Worm (Caenorhabditis elegans) whole organism, young adult: ENCODE results near the gene K06H7.1.

ENCODE experiments used
- F23B12.7 ChIP-seq: sonication (generic microtip); optimal IDR thresholded peaks from 2 replicates; lab custom pipeline; 2017; ENCODE audit warnings: missing genetic modification characterization, mild to moderate bottlenecking, missing compliant biosample characterization, antibody characterized with exemption, moderate library complexity; ENCODE audit not compliant: insufficient read depth
- F49E8.2 ChIP-seq: sonication (generic microtip); optimal IDR thresholded peaks from 3 replicates; lab custom pipeline; 2017; ENCODE audit warnings: missing genetic modification characterization, mild to moderate bottlenecking, missing compliant biosample characterization, antibody characterized with exemption, moderate library complexity; ENCODE audit not compliant: insufficient read depth
- F55B11.4 ChIP-seq: sonication (generic microtip); optimal IDR thresholded peaks from 2 replicates; lab custom pipeline; 2016; ENCODE audit warnings: missing compliant biosample characterization, missing genetic modification characterization, borderline replicate concordance; ENCODE audit not compliant: insufficient read depth
- F57A8.1 ChIP-seq: fragments of 200-800 bp; sonication (Bioruptor generic); optimal IDR thresholded peaks from 2 replicates; lab custom pipeline; 2018; ENCODE audit warnings: mild to moderate bottlenecking, missing genetic modification characterization, moderate library complexity, missing compliant biosample characterization
- K12H6.12 ChIP-seq: fragments of 200-800 bp; sonication (Bioruptor generic); optimal IDR thresholded peaks from 2 replicates; lab custom pipeline; 2018; ENCODE audit warnings: mild to moderate bottlenecking, missing genetic modification characterization, missing compliant biosample characterization
- Y53G8AR.9 ChIP-seq: fragments of 200-800 bp; sonication (Bioruptor generic); conservative IDR thresholded peaks from 2 replicates; pipeline ENCODE4 v1.3.6; 2022; ENCODE audit warnings: missing genetic modification reagents, missing genetic modification characterization, missing compliant biosample characterization
- Y56A3A.18 ChIP-seq: fragments of 200-800 bp; sonication (Bioruptor generic); IDR thresholded peaks from 2 replicates; pipeline ENCODE4 v1.3.6; 2022; ENCODE audit warnings: missing genetic modification reagents, missing genetic modification characterization, missing compliant biosample characterization
- akir-1 ChIP-seq: fragments of 200-800 bp; sonication (Bioruptor generic); optimal IDR thresholded peaks from 2 replicates; lab custom pipeline; 2018; ENCODE audit warnings: mild to moderate bottlenecking, missing genetic modification characterization, moderate library complexity, missing compliant biosample characterization
- ama-1 ChIP-seq, 3 experiments: fragments of 150-350 bp in 1 of 3; sonication (generic microtip) in 2 of 3; optimal IDR thresholded peaks; 2 replicates each; lab custom pipeline; 2014 to 2018; ENCODE audit warnings: missing biosample characterization in 2 of 3, missing genetic modification characterization in 2 of 3, missing genetic modification reagents in 2 of 3
- attf-5 ChIP-seq: fragments of 200-800 bp; sonication (Bioruptor generic); optimal IDR thresholded peaks from 2 replicates; lab custom pipeline; 2018; ENCODE audit warnings: mild to moderate bottlenecking, missing genetic modification characterization, missing compliant biosample characterization
- cebp-2 ChIP-seq: fragments of 200-800 bp; sonication (Bioruptor generic); IDR thresholded peaks from 2 replicates; pipeline ENCODE4 v1.3.6; 2022; ENCODE audit warnings: missing genetic modification characterization, missing compliant biosample characterization
- ceh-40 ChIP-seq: fragments of 200-800 bp; sonication (Bioruptor generic); IDR thresholded peaks from 2 replicates; pipeline ENCODE4 v1.3.6; 2022; ENCODE audit warnings: missing genetic modification characterization, missing compliant biosample characterization
- ceh-58 ChIP-seq: fragments of 200-800 bp; sonication (Bioruptor generic); IDR thresholded peaks from 2 replicates; pipeline ENCODE4 v1.3.6; 2022; ENCODE audit warnings: missing genetic modification characterization, missing compliant biosample characterization
- die-1 ChIP-seq: sonication (generic microtip); optimal IDR thresholded peaks from 2 replicates; lab custom pipeline; 2016; ENCODE audit warnings: missing genotype, mild to moderate bottlenecking, missing genetic modification characterization, missing compliant biosample characterization
- dox-1 ChIP-seq: fragments of 200-800 bp; sonication (Bioruptor generic); IDR thresholded peaks from 2 replicates; pipeline ENCODE4 v1.3.6; 2022; ENCODE audit warnings: missing genetic modification reagents, missing genetic modification characterization, missing compliant biosample characterization
- egl-18 ChIP-seq: fragments of 200-800 bp; sonication (Bioruptor generic); IDR thresholded peaks from 2 replicates; pipeline ENCODE4 v1.3.6; 2022; ENCODE audit warnings: missing genetic modification reagents, missing genetic modification characterization, missing compliant biosample characterization
- egl-44 ChIP-seq: fragments of 200-800 bp; sonication (Bioruptor generic); IDR thresholded peaks from 2 replicates; pipeline ENCODE4 v1.3.6; 2022; ENCODE audit warnings: missing genetic modification reagents, missing genetic modification characterization, missing compliant biosample characterization
- hrde-1 ChIP-seq: sonication (generic microtip); optimal IDR thresholded peaks from 2 replicates; lab custom pipeline; 2016; ENCODE audit warnings: missing genetic modification characterization, mild to moderate bottlenecking, missing compliant biosample characterization, moderate library complexity, missing genotype, missing genetic modification reagents, borderline replicate concordance
- hsf-1 ChIP-seq: fragments of 200-800 bp; sonication (Bioruptor generic); IDR thresholded peaks from 2 replicates; pipeline ENCODE4 v1.3.6; 2022; ENCODE audit warnings: missing genetic modification reagents, missing genetic modification characterization, missing compliant biosample characterization
- lag-1 ChIP-seq: fragments of 200-800 bp; sonication (Bioruptor generic); IDR thresholded peaks from 2 replicates; pipeline ENCODE4 v1.3.6; 2022; ENCODE audit warnings: missing genetic modification reagents, missing genetic modification characterization, missing compliant biosample characterization
- let-607 ChIP-seq, 2 experiments: fragments of 200-800 bp in 1 of 2; sonication (Bioruptor generic) in 1 of 2; sonication (generic microtip) in 1 of 2; optimal IDR thresholded peaks; 2 replicates each; lab custom pipeline; 2016 to 2018; ENCODE audit warnings: mild to moderate bottlenecking in 2 of 2, missing compliant biosample characterization in 2 of 2, missing genetic modification characterization in 2 of 2, moderate library complexity in 2 of 2, missing genotype in 1 of 2
- lin-26 ChIP-seq: fragments of 200-800 bp; sonication (Bioruptor generic); IDR thresholded peaks from 2 replicates; pipeline ENCODE4 v1.3.6; 2022; ENCODE audit warnings: missing genetic modification reagents, missing genetic modification characterization, missing compliant biosample characterization
- lin-40 ChIP-seq: sonication (generic microtip); optimal IDR thresholded peaks from 2 replicates; lab custom pipeline; 2016; ENCODE audit warnings: missing genetic modification characterization, mild to moderate bottlenecking, missing compliant biosample characterization, missing genotype, missing genetic modification reagents
- madf-6 ChIP-seq: fragments of 200-800 bp; sonication (Bioruptor generic); IDR thresholded peaks from 2 replicates; pipeline ENCODE4 v1.3.6; 2022; ENCODE audit warnings: missing genetic modification reagents, missing genetic modification characterization, missing compliant biosample characterization
- mcd-1 ChIP-seq: fragments of 200-800 bp; sonication (Bioruptor generic); IDR thresholded peaks from 2 replicates; pipeline ENCODE4 v1.3.6; 2022; ENCODE audit warnings: missing genetic modification reagents, missing genetic modification characterization, missing compliant biosample characterization
- mel-28 ChIP-seq: sonication (generic microtip); optimal IDR thresholded peaks from 2 replicates; lab custom pipeline; 2016; ENCODE audit warnings: borderline replicate concordance, mild to moderate bottlenecking, missing genetic modification characterization, missing compliant biosample characterization
- nhr-27 ChIP-seq: fragments of 200-800 bp; sonication (Bioruptor generic); optimal IDR thresholded peaks from 2 replicates; lab custom pipeline; 2018; ENCODE audit warnings: mild to moderate bottlenecking, missing genetic modification characterization, moderate library complexity, missing compliant biosample characterization
- nhr-80 ChIP-seq: sonication (generic microtip); optimal IDR thresholded peaks from 2 replicates; lab custom pipeline; 2016; ENCODE audit warnings: missing genetic modification characterization, missing compliant biosample characterization
- nhr-90 ChIP-seq: sonication (generic microtip); optimal IDR thresholded peaks from 2 replicates; lab custom pipeline; 2016; ENCODE audit warnings: missing genotype, mild to moderate bottlenecking, missing genetic modification characterization, missing compliant biosample characterization
- pbrm-1 ChIP-seq: fragments of 200-800 bp; sonication (Bioruptor generic); IDR thresholded peaks from 2 replicates; pipeline ENCODE4 v1.3.6; 2022; ENCODE audit warnings: missing genetic modification reagents, missing genetic modification characterization, missing compliant biosample characterization
- pha-4 ChIP-seq: fragments of 150-350 bp; sonication (generic microtip); optimal IDR thresholded peaks from 2 replicates; lab custom pipeline; 2014; ENCODE audit warnings: missing biosample characterization, missing genetic modification reagents, missing genetic modification characterization
- rpc-1 ChIP-seq, 2 experiments: fragments of 150-350 bp in 1 of 2; sonication (generic microtip) in 1 of 2; optimal IDR thresholded peaks; 2 replicates each; lab custom pipeline; 2014 to 2018; ENCODE audit warnings: missing biosample characterization in 1 of 2, missing genetic modification characterization in 1 of 2, missing genetic modification reagents in 1 of 2, missing genotype in 1 of 2
- snpc-1.1 ChIP-seq: sonication (generic microtip); optimal IDR thresholded peaks from 2 replicates; lab custom pipeline; 2017; ENCODE audit warnings: missing genetic modification characterization, mild to moderate bottlenecking, missing compliant biosample characterization, antibody characterized with exemption, moderate library complexity, missing genotype, missing genetic modification reagents; ENCODE audit not compliant: insufficient read depth
- somi-1 ChIP-seq: fragments of 200-800 bp; sonication (Bioruptor generic); optimal IDR thresholded peaks from 2 replicates; lab custom pipeline; 2018; ENCODE audit warnings: mild to moderate bottlenecking, missing genetic modification characterization, missing compliant biosample characterization
- sptf-2 ChIP-seq: fragments of 200-800 bp; sonication (Bioruptor generic); optimal IDR thresholded peaks from 2 replicates; lab custom pipeline; 2018; ENCODE audit warnings: mild to moderate bottlenecking, missing genetic modification characterization, missing compliant biosample characterization
- tlf-1 ChIP-seq: fragments of 200-800 bp; sonication (Bioruptor generic); optimal IDR thresholded peaks from 2 replicates; lab custom pipeline; 2018; ENCODE audit warnings: mild to moderate bottlenecking, missing genetic modification characterization, missing compliant biosample characterization
- zim-3 ChIP-seq: sonication (generic microtip); optimal IDR thresholded peaks from 2 replicates; lab custom pipeline; 2017; ENCODE audit warnings: mild to moderate bottlenecking, missing genetic modification characterization, moderate library complexity, missing compliant biosample characterization
- ztf-18 ChIP-seq: sonication (generic microtip); optimal IDR thresholded peaks from 2 replicates; lab custom pipeline; 2016; ENCODE audit warnings: missing genotype, mild to moderate bottlenecking, missing genetic modification characterization, missing compliant biosample characterization
- ztf-26 ChIP-seq: sonication (generic microtip); optimal IDR thresholded peaks from 2 replicates; lab custom pipeline; 2017; ENCODE audit warnings: missing genetic modification characterization, missing compliant biosample characterization
- ztf-3 ChIP-seq: fragments of 200-800 bp; sonication (Bioruptor generic); optimal IDR thresholded peaks from 2 replicates; lab custom pipeline; 2018; ENCODE audit warnings: mild to moderate bottlenecking, missing genetic modification characterization, missing compliant biosample characterization

Gene K06H7.1

DNA sequence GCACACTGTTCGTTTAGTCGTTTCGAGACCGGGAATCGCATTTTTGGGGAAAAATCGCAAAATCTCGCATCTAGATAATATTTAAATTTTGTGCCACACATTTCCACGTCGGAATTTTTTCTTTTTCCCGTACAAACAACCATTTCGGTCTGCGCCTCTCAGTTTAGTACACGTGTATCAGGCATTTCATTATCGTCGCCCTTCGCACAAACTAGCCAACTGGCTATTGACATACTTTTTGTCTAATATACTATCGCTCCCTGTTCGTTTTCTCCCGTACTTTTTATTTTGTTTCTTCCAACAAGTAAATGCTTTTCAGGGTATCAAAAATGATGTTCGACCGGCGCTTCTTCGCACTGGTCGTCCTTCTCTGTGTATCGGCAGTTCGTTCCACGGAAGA is 34.2 kb downstream of the K06H7.1 start, which contains the start of gene C14B9.2:
C14B9.2 (plus strand) TSS at position 320 of the 400 bp plus-strand sequence.
- TF ChIP-seq nhr-27 (tag; lab: Kevin White, UChicago) = no peak
- TF ChIP-seq egl-18 (GFP tag; lab: Robert Waterston, UW) = no peak
- no peak for TF ChIP-seq akir-1 (GFP tag; lab: Kevin White, UChicago)
- no peak for TF ChIP-seq lag-1 (GFP tag; lab: Robert Waterston, UW)
- TF ChIP-seq attf-5 (GFP tag; lab: Kevin White, UChicago) = peak; percentile 24
- peak; percentile 55 for TF ChIP-seq nhr-80
- TF ChIP-seq dox-1 = 0 out of 2 replicates have a peak, but pooled peaks have one; percentile 34
- TF ChIP-seq rpc-1 (optimal IDR thresholded peaks at IDR 0.05; lab: Kevin White, UChicago) = no peak
- no peak for TF ChIP-seq rpc-1 (tag; optimal IDR thresholded peaks at IDR 0.05; lab: Kevin White, UChicago)
- TF ChIP-seq let-607 (tag; optimal IDR thresholded peaks at IDR 0.05; lab: Kevin White, UChicago) = peak; percentile 59 to 88
- TF ChIP-seq, all 124 proteins: peak for 4

DNA sequence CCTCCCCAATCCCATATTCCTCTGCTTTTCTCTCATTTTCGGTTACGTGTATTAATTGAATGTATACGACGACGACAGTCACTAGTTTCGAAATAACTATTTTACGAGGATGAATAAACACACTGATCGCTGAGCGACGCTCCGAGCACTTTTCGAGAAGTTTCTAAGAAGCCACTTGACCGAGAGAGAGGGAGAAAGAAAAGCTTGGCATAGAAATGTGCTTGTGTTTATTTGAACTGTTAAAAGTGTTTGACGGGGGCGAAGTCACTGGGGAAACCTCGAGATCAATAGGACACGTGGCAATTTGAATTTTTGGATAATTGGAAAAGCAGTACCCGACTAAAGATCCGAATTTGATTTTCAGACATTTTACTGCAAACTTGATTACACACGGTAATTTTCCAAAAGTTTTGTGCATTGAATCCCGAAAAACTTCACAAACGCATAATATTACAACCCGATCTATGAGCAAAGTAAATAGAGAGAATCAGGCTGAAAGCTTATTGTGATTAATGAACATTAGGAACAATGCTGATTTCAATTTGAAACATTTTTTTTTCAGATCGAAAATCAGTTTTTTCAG is 37.5 kb downstream of the K06H7.1 start:
- TF ChIP-seq ztf-18 (no peak), attf-5 (GFP tag; lab: Kevin White, UChicago) (no peak), mcd-1 (GFP tag; lab: Robert Waterston, UW) (no peak), lin-26 (GFP tag; lab: Robert Waterston, UW) (no peak), Y53G8AR.9 (GFP tag; lab: Robert Waterston, UW) (no peak), mel-28 (tag; lab: Kevin White, UChicago) (no peak), K12H6.12 (no peak), F55B11.4 (no peak), pbrm-1 (GFP tag; lab: Robert Waterston, UW) (no peak), madf-6 (GFP tag; lab: Robert Waterston, UW) (no peak), tlf-1 (GFP tag; lab: Kevin White, UChicago) (no peak), lin-40 (tag; lab: Kevin White, UChicago) (no peak), let-607 (tag; optimal IDR thresholded peaks at IDR 0.05; lab: Kevin White, UChicago) (no peak), hrde-1 (tag; lab: Kevin White, UChicago) (no peak), pha-4 (no peak), egl-44 (GFP tag; lab: Robert Waterston, UW) (no peak), sptf-2 (GFP tag; lab: Kevin White, UChicago) (no peak)

DNA sequence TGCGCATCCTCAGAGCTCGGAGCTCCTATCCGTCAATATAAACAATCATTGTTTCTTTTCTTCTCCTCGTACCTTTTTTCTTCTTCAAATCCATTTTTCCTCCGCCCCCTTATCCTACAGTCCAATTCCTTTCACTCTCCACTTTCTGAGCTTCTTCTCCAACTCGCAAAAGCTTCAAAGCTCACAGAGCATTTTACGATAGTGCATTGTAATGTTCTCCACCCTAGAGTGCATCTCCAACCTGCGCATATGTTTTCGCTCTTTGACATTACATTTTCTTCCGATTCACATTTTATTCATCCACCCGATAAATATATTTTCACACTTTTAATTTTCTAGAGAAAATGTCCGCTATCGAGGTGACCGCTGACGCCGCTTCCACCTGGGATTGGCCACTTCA is 38.7 kb downstream of the K06H7.1 start, which contains the start of gene hsp-12.2:
hsp-12.2 (plus strand) TSS at position 301 of the 400 bp plus-strand sequence.
- TF ChIP-seq F55B11.4 (no peak), somi-1 (GFP tag; lab: Kevin White, UChicago) (no peak), dox-1 (no peak), cebp-2 (GFP tag; lab: Robert Waterston, UW) (no peak), ztf-3 (GFP tag; lab: Kevin White, UChicago) (no peak), attf-5 (GFP tag; lab: Kevin White, UChicago) (no peak), sptf-2 (GFP tag; lab: Kevin White, UChicago) (no peak), F49E8.2 (tag; lab: Kevin White, UChicago) (no peak)

DNA sequence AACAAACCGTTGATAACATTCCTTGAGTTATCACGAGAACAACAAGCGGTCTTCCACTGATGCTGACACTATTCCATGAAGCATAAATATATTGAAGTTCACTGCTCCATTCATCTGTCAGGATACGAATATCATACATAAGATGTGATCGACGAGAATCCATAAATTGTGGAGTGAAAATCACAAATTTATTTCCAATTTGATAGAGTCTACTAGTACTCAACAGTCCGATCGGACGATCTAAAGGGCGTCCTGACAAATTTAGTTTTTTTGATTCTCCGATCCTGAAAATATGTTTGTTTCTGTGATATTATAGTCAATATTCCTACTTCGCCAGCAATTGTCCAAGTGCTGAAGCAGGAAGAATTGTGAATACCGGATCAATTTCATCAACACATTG is 43.1 kb downstream of the K06H7.1 start:
- TF ChIP-seq F57A8.1 (GFP tag; lab: Kevin White, UChicago) (no peak), zim-3 (tag; lab: Kevin White, UChicago) (no peak), lag-1 (GFP tag; lab: Robert Waterston, UW) (no peak), snpc-1.1 (tag; lab: Kevin White, UChicago) (no peak), nhr-90 (tag; lab: Kevin White, UChicago) (no peak), Y56A3A.18 (GFP tag; lab: Robert Waterston, UW) (no peak), ztf-3 (GFP tag; lab: Kevin White, UChicago) (no peak), ceh-40 (GFP tag; lab: Robert Waterston, UW) (no peak), ama-1 (optimal IDR thresholded peaks at IDR 0.05; lab: Kevin White, UChicago) (no peak), ama-1 (GFP tag; optimal IDR thresholded peaks at IDR 0.05; lab: Kevin White, UChicago) (no peak), ceh-58 (GFP tag; lab: Robert Waterston, UW) (no peak), egl-44 (GFP tag; lab: Robert Waterston, UW) (no peak), ztf-26 (tag; lab: Kevin White, UChicago) (no peak), let-607 (tag; optimal IDR thresholded peaks at IDR 0.05; lab: Kevin White, UChicago) (no peak), F23B12.7 (tag; lab: Kevin White, UChicago) (no peak), hsf-1 (GFP tag; lab: Robert Waterston, UW) (no peak), die-1 (tag; lab: Kevin White, UChicago) (no peak)
